Worm (Caenorhabditis elegans): ENCODE measurements around the gene T04C12.11.
A peak's percentile ranks its signal among the peaks of the same experiment; 100 is the strongest.

Gene T04C12.11

DNA sequence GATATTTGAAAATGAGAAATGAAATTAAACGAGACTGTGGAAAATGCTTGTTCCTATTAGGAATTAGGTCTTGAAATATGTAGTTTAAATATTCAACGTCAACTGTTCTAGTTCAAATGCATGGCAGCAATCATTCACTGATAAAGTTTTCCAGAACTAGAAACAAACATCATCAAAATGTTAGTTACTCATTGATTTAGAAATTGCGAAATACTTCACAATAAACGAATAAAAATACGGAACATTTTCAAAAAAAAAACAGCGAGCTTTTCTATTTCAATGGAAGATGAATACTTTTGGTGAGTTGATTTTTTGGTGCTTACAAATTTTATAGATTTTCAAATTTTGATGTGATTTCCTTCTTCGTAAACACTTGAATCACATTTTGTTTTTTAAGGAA lies 17.6 kb downstream of the T04C12.11 start, which contains the start of gene C45B11.2:
C45B11.2 (plus strand) TSS at position 173 of the 400 bp plus-strand sequence.
- TF ChIP-seq elt-1 (tag; optimal IDR thresholded peaks at IDR 0.05), result no peak
- no peak for TF ChIP-seq elt-3 (tag; optimal IDR thresholded peaks at IDR 0.05)
- TF ChIP-seq ceh-28 (tag; optimal IDR thresholded peaks at IDR 0.05), result no peak
- no peak for TF ChIP-seq daf-12 (tag; optimal IDR thresholded peaks at IDR 0.05)
- no peak for TF ChIP-seq tbx-2 (tag; optimal IDR thresholded peaks at IDR 0.05)
- TF ChIP-seq nfya-1 (tag; optimal IDR thresholded peaks at IDR 0.05; ENCODE audit: insufficient read depth), result no peak
- no peak for TF ChIP-seq ceh-9 (tag; optimal IDR thresholded peaks at IDR 0.05)
- no peak for TF ChIP-seq pha-4 (tag; optimal IDR thresholded peaks at IDR 0.05)
- no peak for TF ChIP-seq nhr-76 (tag; optimal IDR thresholded peaks at IDR 0.05)
- no peak for TF ChIP-seq aly-2 (tag; optimal IDR thresholded peaks at IDR 0.05)
- TF ChIP-seq ztf-4 (tag; optimal IDR thresholded peaks at IDR 0.05), result no peak
- no peak for TF ChIP-seq unc-39 (tag; optimal IDR thresholded peaks at IDR 0.05)
- no peak for TF ChIP-seq mml-1 (tag; optimal IDR thresholded peaks at IDR 0.05)
- TF ChIP-seq skn-1 (tag; optimal IDR thresholded peaks at IDR 0.05), result no peak
- TF ChIP-seq nhr-23 (tag; optimal IDR thresholded peaks at IDR 0.05), result no peak
- no peak for TF ChIP-seq fkh-2 (tag; optimal IDR thresholded peaks at IDR 0.05)
- TF ChIP-seq nhr-237 (tag; optimal IDR thresholded peaks at IDR 0.05), result no peak

DNA sequence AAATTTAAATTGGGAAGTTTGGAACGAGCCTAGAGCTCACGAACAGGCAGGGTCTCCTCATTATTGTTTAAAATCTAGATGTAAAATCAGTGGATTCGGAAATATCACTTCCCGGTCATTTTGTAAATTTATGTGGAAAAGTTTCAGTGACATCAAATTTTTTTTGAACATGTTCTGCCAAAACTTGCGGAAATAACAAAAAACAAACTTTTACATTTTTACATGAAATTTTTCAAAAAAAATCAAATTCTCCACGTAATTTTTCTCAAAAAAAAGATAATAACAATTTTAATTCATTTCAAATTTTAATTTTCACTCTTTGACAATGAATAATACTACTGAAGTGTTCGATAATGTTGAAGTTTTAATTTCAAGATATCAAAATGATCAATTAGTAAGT lies 18.6 kb downstream of the T04C12.11 start, which contains the start of gene C45B11.5:
C45B11.5 (plus strand) TSS at position 301 of the 400 bp plus-strand sequence.
- TF ChIP-seq unc-62 (GFP tag; optimal IDR thresholded peaks at IDR 0.05), result no peak
- no peak for TF ChIP-seq lsy-12 (tag; optimal IDR thresholded peaks at IDR 0.05)
- no peak for TF ChIP-seq ztf-11 (tag; optimal IDR thresholded peaks at IDR 0.05)
- TF ChIP-seq zag-1 (tag; optimal IDR thresholded peaks at IDR 0.05), result no peak
- TF ChIP-seq hmg-11 (tag; optimal IDR thresholded peaks at IDR 0.05), result no peak
- no peak for TF ChIP-seq lin-39 (tag; optimal IDR thresholded peaks at IDR 0.05)
- TF ChIP-seq daf-12 (tag; optimal IDR thresholded peaks at IDR 0.05), result no peak
- no peak for TF ChIP-seq fos-1 (tag; optimal IDR thresholded peaks at IDR 0.05)
- no peak for TF ChIP-seq ama-1 (optimal IDR thresholded peaks at IDR 0.05)
- TF ChIP-seq nhr-237 (tag; optimal IDR thresholded peaks at IDR 0.05), result no peak
- TF ChIP-seq eor-1 (tag; optimal IDR thresholded peaks at IDR 0.05), result no peak
- no peak for TF ChIP-seq lin-15B (tag; optimal IDR thresholded peaks at IDR 0.05)
- no peak for TF ChIP-seq R02D3.7 (tag; optimal IDR thresholded peaks at IDR 0.05)
- TF ChIP-seq snpc-4 (tag; optimal IDR thresholded peaks at IDR 0.05), result no peak
- no peak for TF ChIP-seq elt-1 (tag; optimal IDR thresholded peaks at IDR 0.05)
- TF ChIP-seq ceh-16 (tag; optimal IDR thresholded peaks at IDR 0.05), result no peak
- TF ChIP-seq pqm-1 (tag; optimal IDR thresholded peaks at IDR 0.05), result no peak

DNA sequence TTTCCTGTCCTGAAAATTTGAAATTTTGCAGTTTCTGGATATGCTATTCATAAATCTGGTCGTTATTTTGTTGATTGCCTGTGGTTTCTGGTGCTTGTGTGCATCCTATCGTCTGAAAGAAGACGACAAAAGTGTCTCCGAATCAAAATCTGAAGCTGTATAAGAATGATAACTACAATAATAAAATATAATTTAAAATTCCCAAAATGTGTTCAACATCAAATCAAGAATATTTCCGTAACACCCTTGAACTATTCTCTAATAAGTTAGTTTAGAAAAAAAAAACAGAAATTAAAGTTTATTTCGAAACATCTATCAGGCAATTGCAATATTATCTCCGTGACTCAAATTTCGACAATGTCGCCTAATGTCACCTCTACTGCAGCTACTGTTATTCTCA lies 19.6 kb downstream of the T04C12.11 start, which contains the start of gene C45B11.8:
C45B11.8 (plus strand) TSS at position 301 of the 400 bp plus-strand sequence.
- TF ChIP-seq fos-1 (tag; optimal IDR thresholded peaks at IDR 0.05) (no peak), ztf-4 (tag; optimal IDR thresholded peaks at IDR 0.05) (no peak), fkh-2 (tag; optimal IDR thresholded peaks at IDR 0.05) (no peak), skn-1 (tag; optimal IDR thresholded peaks at IDR 0.05) (no peak), nhr-23 (tag; optimal IDR thresholded peaks at IDR 0.05) (no peak), nhr-43 (tag; optimal IDR thresholded peaks at IDR 0.05; ENCODE audit: poor library complexity, severe bottlenecking) (no peak), fkh-10 (GFP tag; optimal IDR thresholded peaks at IDR 0.05) (no peak), snpc-4 (tag; optimal IDR thresholded peaks at IDR 0.05) (no peak), unc-39 (tag; optimal IDR thresholded peaks at IDR 0.05) (no peak)

DNA sequence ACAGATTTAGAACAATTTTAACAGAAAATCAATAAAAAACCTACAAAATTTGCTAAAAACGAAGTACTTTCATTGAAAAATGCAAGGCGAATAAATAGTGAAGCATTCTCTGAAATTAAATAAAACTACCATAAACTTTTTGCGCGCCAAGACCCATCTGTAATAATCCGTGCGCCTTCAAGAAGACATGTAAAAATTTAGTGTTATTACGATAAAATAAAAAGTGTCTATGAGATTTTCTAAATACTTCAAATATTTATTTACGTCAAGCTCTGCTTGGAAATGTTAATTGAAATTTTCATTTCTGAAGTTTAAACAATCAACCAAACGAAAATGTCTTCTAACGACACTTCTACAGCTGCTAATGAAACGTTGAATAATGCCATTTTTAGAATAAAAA lies 20.1 kb downstream of the T04C12.11 start, which contains the start of gene C45B11.9:
C45B11.9 (plus strand) TSS at position 301 of the 400 bp plus-strand sequence.
- TF ChIP-seq ceh-82 (tag; optimal IDR thresholded peaks at IDR 0.05), result no peak
- no peak for TF ChIP-seq ztf-4 (tag; optimal IDR thresholded peaks at IDR 0.05)
- no peak for TF ChIP-seq nhr-76 (tag; optimal IDR thresholded peaks at IDR 0.05)
- TF ChIP-seq jun-1 (tag; optimal IDR thresholded peaks at IDR 0.05), result no peak
- no peak for TF ChIP-seq ceh-16 (tag; optimal IDR thresholded peaks at IDR 0.05)
- no peak for TF ChIP-seq daf-12 (tag; optimal IDR thresholded peaks at IDR 0.05)

DNA sequence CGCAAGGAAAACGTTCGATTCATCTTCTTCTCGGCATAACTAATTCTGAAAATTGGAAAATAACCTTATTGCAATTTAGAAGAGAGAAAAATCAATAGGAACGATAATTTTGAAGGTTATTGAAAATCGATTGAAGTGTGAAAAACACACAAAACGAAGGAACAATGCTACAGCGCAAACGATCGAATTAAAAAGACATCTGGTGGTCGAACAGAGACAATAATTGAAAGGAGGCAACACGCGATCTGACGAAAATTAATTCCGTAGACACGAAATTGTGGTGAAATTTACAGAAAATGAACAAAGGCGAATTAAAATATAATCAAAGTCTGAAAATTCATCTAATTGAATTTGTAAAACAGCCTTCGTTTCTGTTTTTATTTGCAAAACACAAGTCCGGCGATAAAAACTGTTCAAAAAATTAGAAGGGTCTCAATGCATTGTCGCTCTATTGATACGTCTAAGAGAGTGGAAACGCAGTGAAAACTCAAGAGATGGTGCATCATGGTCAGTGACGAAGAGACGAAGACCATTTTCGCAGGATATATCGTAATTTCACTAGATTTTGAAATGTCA lies 20.6 kb downstream of the T04C12.11 start, which contains the start of gene pak-2:
pak-2 (minus strand) TSS at position 51 of the 576 bp plus-strand sequence.
- TF ChIP-seq mdl-1 (tag; optimal IDR thresholded peaks at IDR 0.05), result no peak
- TF ChIP-seq fkh-10 (GFP tag; optimal IDR thresholded peaks at IDR 0.05), result peak; percentile 7
- TF ChIP-seq ceh-16 (tag; optimal IDR thresholded peaks at IDR 0.05), result no peak
- TF ChIP-seq eor-1 (tag; optimal IDR thresholded peaks at IDR 0.05), result no peak
- no peak for TF ChIP-seq snpc-4 (tag; optimal IDR thresholded peaks at IDR 0.05)
- TF ChIP-seq elt-2 (tag; optimal IDR thresholded peaks at IDR 0.05), result peak; percentile 64
- TF ChIP-seq egl-5 (tag; optimal IDR thresholded peaks at IDR 0.05), result peak; percentile 72
- peak; percentile 8 for TF ChIP-seq jun-1 (tag; optimal IDR thresholded peaks at IDR 0.05)
- peak; percentile 70 for TF ChIP-seq nhr-23 (tag; optimal IDR thresholded peaks at IDR 0.05)
- TF ChIP-seq elt-3 (tag; optimal IDR thresholded peaks at IDR 0.05), result no peak
- no peak for TF ChIP-seq ztf-4 (tag; optimal IDR thresholded peaks at IDR 0.05)
- peak; percentile 28 for TF ChIP-seq pqm-1 (tag; optimal IDR thresholded peaks at IDR 0.05)
- no peak for TF ChIP-seq lin-39 (tag; optimal IDR thresholded peaks at IDR 0.05)
- no peak for TF ChIP-seq fkh-2 (tag; optimal IDR thresholded peaks at IDR 0.05)
- peak; percentile 85 for TF ChIP-seq lin-15B (tag; optimal IDR thresholded peaks at IDR 0.05)
- no peak for TF ChIP-seq egl-27 (tag; optimal IDR thresholded peaks at IDR 0.05)
- peak; percentile 24 for TF ChIP-seq nhr-11 (tag; optimal IDR thresholded peaks at IDR 0.05)
- TF ChIP-seq aly-2 (tag; optimal IDR thresholded peaks at IDR 0.05), result no peak
- TF ChIP-seq unc-62 (GFP tag; optimal IDR thresholded peaks at IDR 0.05), result peak; percentile 49
- TF ChIP-seq ceh-28 (tag; optimal IDR thresholded peaks at IDR 0.05), result peak; percentile 34
- TF ChIP-seq pha-4 (tag; optimal IDR thresholded peaks at IDR 0.05), result peak; percentile 82
- TF ChIP-seq nfya-1 (tag; optimal IDR thresholded peaks at IDR 0.05; ENCODE audit: insufficient read depth), result peak; percentile 73
- TF ChIP-seq hmg-11 (tag; optimal IDR thresholded peaks at IDR 0.05), result peak; percentile 78
- peak; percentile 62 for TF ChIP-seq nhr-43 (tag; optimal IDR thresholded peaks at IDR 0.05; ENCODE audit: poor library complexity, severe bottlenecking)
- no peak for TF ChIP-seq nhr-76 (tag; optimal IDR thresholded peaks at IDR 0.05)
- TF ChIP-seq lsy-12 (tag; optimal IDR thresholded peaks at IDR 0.05), result peak; percentile 28
- TF ChIP-seq nhr-237 (tag; optimal IDR thresholded peaks at IDR 0.05), result no peak

Data from whole organism, L3 larva.